Fruit fly (Drosophila melanogaster) whole organism, pupa: ENCODE results near the gene PolH.

Source experiments
- Ets98B ChIP-seq: fragments of 200-800 bp; sonication (Bioruptor generic); IDR thresholded peaks from 2 replicates; pipeline ENCODE4 v1.3.6; 2022; ENCODE audit warnings: missing biosample characterization, missing genetic modification characterization
- Snoo ChIP-seq: fragments of 200-800 bp; sonication (Bioruptor generic); optimal IDR thresholded peaks from 3 replicates; lab custom pipeline; 2017; ENCODE audit warnings: missing biosample characterization, mild to moderate bottlenecking, missing genetic modification characterization, inconsistent platforms
- gl ChIP-seq: fragments of 200-800 bp; sonication (Bioruptor generic); optimal IDR thresholded peaks from 2 replicates; lab custom pipeline; 2018; ENCODE audit warnings: missing biosample characterization, mild to moderate bottlenecking, missing genetic modification characterization

DNA sequence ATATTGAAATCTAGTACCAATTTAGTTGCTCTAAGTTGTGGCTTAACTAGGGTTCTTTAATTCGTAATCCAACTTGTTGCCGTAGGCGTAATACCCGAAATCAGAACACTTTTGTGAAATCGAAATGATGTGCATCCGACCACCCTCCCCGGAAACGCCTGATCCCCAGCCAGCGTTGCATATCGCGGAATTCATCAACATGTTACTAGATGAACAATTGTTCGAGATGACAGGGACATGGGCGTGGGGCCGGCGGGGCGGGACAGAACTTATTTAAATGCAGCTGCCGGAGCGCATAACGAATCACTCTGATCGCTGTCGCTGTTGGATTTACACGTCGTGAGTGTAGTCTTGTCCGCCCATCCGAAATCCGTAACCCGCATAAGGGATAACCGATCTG, 43.3 kb upstream of the PolH start, which contains the start of gene Act79B:
- TF ChIP-seq Snoo (tag; lab: Kevin White, UChicago) (no peak), gl (tag; lab: Kevin White, UChicago) (no peak), Ets98B (GFP tag; lab: Robert Waterston, UW) (no peak)
